Worm (Caenorhabditis elegans): ENCODE measurements around the gene flr-1.

ce11 chrX:13451578-13451977, 4.8 kb downstream of the flr-1 start, which contains the start of gene F02D10.6:
- TF ChIP-seq pag-3 (tag; optimal IDR thresholded peaks at IDR 0.05; ENCODE audit: borderline replicate concordance) (no peak), pqm-1 (tag; optimal IDR thresholded peaks at IDR 0.05) (no peak), eyg-1 (tag; optimal IDR thresholded peaks at IDR 0.05) (no peak), nhr-11 (tag; optimal IDR thresholded peaks at IDR 0.05) (no peak), ets-4 (tag; optimal IDR thresholded peaks at IDR 0.05) (no peak), pha-4 (tag; optimal IDR thresholded peaks at IDR 0.05) (no peak), ama-1 (optimal IDR thresholded peaks at IDR 0.05) (no peak)
